Fruit fly (Drosophila melanogaster) whole organism, wandering third instar larva: ENCODE results near the gene CG4115.
A peak's percentile ranks its signal among the peaks of the same experiment; 100 is the strongest.

ENCODE experiments used
- Dif ChIP-seq: fragments of 200-275, 200-300 bp; sonication (Bioruptor generic); optimal IDR thresholded peaks from 2 replicates; lab custom pipeline; 2018; ENCODE audit warnings: missing biosample characterization, missing genetic modification characterization; ENCODE audit not compliant: partially characterized antibody
- GATAd ChIP-seq: sonication (Bioruptor generic); optimal IDR thresholded peaks from 2 replicates; lab custom pipeline; 2016; ENCODE audit warnings: missing biosample characterization, missing genetic modification characterization
- HLH106 ChIP-seq: fragments of 200-800 bp; optimal IDR thresholded peaks from 3 replicates; lab custom pipeline; 2019; ENCODE audit warnings: missing biosample characterization, mild to moderate bottlenecking, missing genetic modification characterization, moderate library complexity
- Hnf4 ChIP-seq: fragments of 200-800 bp; sonication (Bioruptor generic); optimal IDR thresholded peaks from 2 replicates; lab custom pipeline; 2016; ENCODE audit warnings: missing biosample characterization, mild to moderate bottlenecking, missing genetic modification characterization
- Myc ChIP-seq: fragments of >200 bp; optimal IDR thresholded peaks from 2 replicates; lab custom pipeline; 2017
- Rel ChIP-seq, 2 experiments: fragments of 200-800 bp; sonication (Bioruptor generic) in 1 of 2; optimal IDR thresholded peaks; 2 replicates in 1 of 2; 3 replicates in 1 of 2; lab custom pipeline; 2016 to 2019; ENCODE audit warnings: mild to moderate bottlenecking in 2 of 2, missing biosample characterization in 2 of 2, missing genetic modification characterization in 2 of 2, moderate library complexity in 1 of 2
- Sp1 ChIP-seq: fragments of 200-800 bp; sonication (Bioruptor generic); optimal IDR thresholded peaks from 3 replicates; lab custom pipeline; 2019; ENCODE audit warnings: missing biosample characterization, mild to moderate bottlenecking, missing genetic modification characterization, moderate library complexity
- br ChIP-seq: fragments of 200-800 bp; sonication (Bioruptor generic); optimal IDR thresholded peaks from 2 replicates; lab custom pipeline; 2016; ENCODE audit warnings: missing biosample characterization, missing genetic modification characterization
- fru ChIP-seq: fragments of 200-800 bp; sonication (Bioruptor generic); optimal IDR thresholded peaks from 3 replicates; lab custom pipeline; 2016; ENCODE audit warnings: missing biosample characterization, mild to moderate bottlenecking, missing genetic modification characterization
- jim ChIP-seq: fragments of 175-275, 200-325 bp; sonication (Bioruptor generic); optimal IDR thresholded peaks from 2 replicates; lab custom pipeline; 2016; ENCODE audit warnings: missing biosample characterization, mild to moderate bottlenecking, missing genetic modification characterization
- lola ChIP-seq: fragments of >200 bp; optimal IDR thresholded peaks from 2 replicates; lab custom pipeline; 2017; ENCODE audit warnings: missing biosample characterization, missing genetic modification characterization
- pan ChIP-seq: fragments of >200 bp; optimal IDR thresholded peaks from 2 replicates; lab custom pipeline; 2017
- psq ChIP-seq: fragments of 200-800 bp; sonication (Bioruptor generic); optimal IDR thresholded peaks from 3 replicates; lab custom pipeline; 2017; ENCODE audit warnings: missing biosample characterization, mild to moderate bottlenecking, missing genetic modification characterization, moderate library complexity
- sv ChIP-seq: fragments of 200-800 bp; sonication (Bioruptor generic); optimal IDR thresholded peaks from 3 replicates; lab custom pipeline; 2016; ENCODE audit warnings: missing biosample characterization, missing genetic modification characterization
- tai ChIP-seq: sonication (Bioruptor generic); optimal IDR thresholded peaks from 2 replicates; lab custom pipeline; 2016; ENCODE audit warnings: missing biosample characterization, missing genetic modification characterization
- usp ChIP-seq: fragments of >200 bp; optimal IDR thresholded peaks from 2 replicates; lab custom pipeline; 2017; ENCODE audit warnings: missing biosample characterization, missing genetic modification characterization

Gene CG4115

DNA sequence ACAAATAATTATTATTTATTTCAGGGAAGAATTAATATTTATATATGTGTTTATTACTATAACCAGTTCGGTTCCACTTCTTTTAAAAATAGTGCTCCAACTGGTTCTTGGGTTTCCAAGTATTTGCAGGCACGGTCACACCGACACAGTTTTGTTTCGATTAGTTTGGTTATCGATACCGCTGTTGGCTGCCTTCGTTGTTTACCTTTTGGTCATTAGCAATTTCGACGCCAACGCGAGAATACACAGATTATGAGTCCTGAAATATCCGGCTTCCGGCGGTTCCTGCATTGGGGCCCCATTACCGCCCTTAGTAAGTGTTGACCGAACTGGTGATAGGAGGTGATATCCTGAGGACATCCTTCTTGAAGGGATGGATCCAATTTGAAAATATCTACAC is 48.4 kb downstream of the CG4115 start, which contains the start of gene CG5196:
Gene CG5196 (plus strand): TSS at position 157 of the 400 bp plus-strand sequence.
- TF ChIP-seq jim (GFP tag; lab: Kevin White, UChicago) (no peak), fru (GFP tag; lab: Kevin White, UChicago) (peak; percentile 17), Dif (GFP tag; lab: Kevin White, UChicago) (no peak), tai (GFP tag; lab: Kevin White, UChicago) (no peak), Myc (lab: Kevin White, UChicago) (no peak), Rel (GFP tag; optimal IDR thresholded peaks at IDR 0.05; lab: Kevin White, UChicago) (no peak), Rel (tag; optimal IDR thresholded peaks at IDR 0.05; lab: Kevin White, UChicago) (peak; percentile 27), Sp1 (GFP tag; lab: Kevin White, UChicago) (peak; percentile 22), HLH106 (tag; lab: Kevin White, UChicago) (peak; percentile 7)

DNA sequence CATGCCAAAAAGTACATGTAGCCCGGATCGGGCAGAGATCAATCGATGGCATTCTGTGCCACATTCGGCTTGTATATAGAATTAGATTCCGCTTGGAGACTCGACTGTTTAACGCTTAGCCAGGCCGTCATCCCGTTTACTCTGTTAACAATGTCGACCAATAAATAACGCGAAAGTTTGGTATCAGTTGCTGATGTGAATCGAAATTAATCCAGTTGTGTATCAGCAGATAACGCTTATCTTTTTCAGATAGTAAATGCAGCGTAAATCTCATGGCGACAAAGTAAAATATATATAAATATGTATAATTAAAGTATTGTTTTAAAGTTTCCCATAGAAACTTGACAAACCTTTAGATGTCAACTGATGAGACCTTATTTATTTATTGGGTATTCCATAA is 51.6 kb downstream of the CG4115 start:
- no peak for TF ChIP-seq Dif (GFP tag; lab: Kevin White, UChicago)
- TF ChIP-seq br (GFP tag; lab: Kevin White, UChicago) = no peak
- no peak for TF ChIP-seq Myc (lab: Kevin White, UChicago)
- no peak for TF ChIP-seq usp (GFP tag; lab: Kevin White, UChicago)
- no peak for TF ChIP-seq sv (GFP tag; lab: Kevin White, UChicago)
- TF ChIP-seq Hnf4 = no peak
- TF ChIP-seq pan (lab: Kevin White, UChicago) = no peak
- no peak for TF ChIP-seq GATAd (GFP tag; lab: Kevin White, UChicago)
- no peak for TF ChIP-seq psq (GFP tag; lab: Kevin White, UChicago)
- TF ChIP-seq lola (GFP tag; lab: Kevin White, UChicago) = no peak
- TF ChIP-seq, all 38 proteins: peak for 0
